Comparison of ENCODE assay signal across 8 worm cellular contexts in the genomic region with DNA sequence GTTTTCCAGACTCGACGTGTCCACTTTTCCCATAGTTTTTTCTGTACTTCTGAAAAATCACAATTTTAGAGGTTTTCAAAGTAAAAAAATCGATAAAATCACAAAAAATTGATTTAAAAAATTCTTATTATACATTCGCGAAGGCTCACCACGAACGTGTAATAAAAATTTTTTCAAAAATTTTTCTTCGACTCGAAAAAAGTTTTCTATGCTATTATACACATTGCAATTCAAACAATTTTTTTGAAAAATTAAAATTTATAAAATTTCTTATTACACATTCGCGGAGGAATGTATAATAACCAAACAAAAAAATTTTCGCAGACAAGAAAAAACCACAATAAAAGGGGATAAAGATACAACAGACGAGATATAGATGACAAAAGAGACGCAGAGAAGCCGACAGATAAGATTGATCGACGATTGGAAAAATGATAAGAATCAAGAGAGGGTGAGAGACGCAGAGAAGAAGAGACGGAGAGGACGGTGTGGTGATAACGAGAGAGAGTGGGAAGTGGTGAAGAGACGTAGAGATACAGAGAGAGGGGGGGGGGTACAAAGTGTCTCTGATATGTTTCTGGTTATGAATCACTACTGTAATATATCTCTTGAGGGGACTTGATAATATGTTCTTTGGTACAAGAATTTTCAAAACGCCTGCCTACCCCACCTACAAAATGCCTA.
TF ChIP-seq lines count a peak whose summit lies in the region.

TSS of gene nhr-119 (minus strand) at position 51 of the 684 bp plus-strand sequence.

TF ChIP-seq in whole organism, L1 larva, 84 proteins besides CTCF, POLR2A, EP300 and RAD21 (continues in another document):
- TF ChIP-seq C16A3.4 (tag; optimal IDR thresholded peaks at IDR 0.05; lab: Kevin White, UChicago) (peak; percentile 19), mab-9 (GFP tag; IDR thresholded peaks at IDR 0.05; lab: Robert Waterston, UW) (no peak), lin-13 (GFP tag; optimal IDR thresholded peaks at IDR 0.05; lab: Kevin White, UChicago) (peak; percentile 26), lin-35 (GFP tag; optimal IDR thresholded peaks at IDR 0.05; lab: Kevin White, UChicago) (peak; percentile 6 to 69), nhr-47 (tag; optimal IDR thresholded peaks at IDR 0.05; lab: Kevin White, UChicago) (peak; percentile 77), zag-1 (tag; optimal IDR thresholded peaks at IDR 0.05; lab: Kevin White, UChicago) (no peak), egl-27 (tag; optimal IDR thresholded peaks at IDR 0.05; lab: Kevin White, UChicago) (no peak), nhr-76 (tag; optimal IDR thresholded peaks at IDR 0.05; lab: Kevin White, UChicago) (no peak), pax-3 (tag; optimal IDR thresholded peaks at IDR 0.05; lab: Kevin White, UChicago) (no peak), nhr-71 (tag; optimal IDR thresholded peaks at IDR 0.05; lab: Kevin White, UChicago) (peak; percentile 94)

TF ChIP-seq in whole organism, L2 larva, 48 proteins besides CTCF, POLR2A, EP300 and RAD21 (continues in another document):
- TF ChIP-seq unc-55 (GFP tag; optimal IDR thresholded peaks at IDR 0.05; lab: Kevin White, UChicago) (no peak), skn-1 (tag; optimal IDR thresholded peaks at IDR 0.05; lab: Kevin White, UChicago) (peak; percentile 46), unc-39 (tag; optimal IDR thresholded peaks at IDR 0.05; lab: Kevin White, UChicago) (no peak), R02D3.7 (tag; optimal IDR thresholded peaks at IDR 0.05; lab: Kevin White, UChicago) (no peak), sma-3 (GFP tag; optimal IDR thresholded peaks at IDR 0.05; lab: Kevin White, UChicago) (peak; percentile 96), lin-13 (GFP tag; optimal IDR thresholded peaks at IDR 0.05; lab: Kevin White, UChicago) (peak; percentile 79), peb-1 (tag; optimal IDR thresholded peaks at IDR 0.05; lab: Kevin White, UChicago) (no peak), elt-1 (tag; optimal IDR thresholded peaks at IDR 0.05; lab: Kevin White, UChicago) (peak; percentile 63), nhr-11 (tag; optimal IDR thresholded peaks at IDR 0.05; lab: Kevin White, UChicago) (no peak), mab-5 (tag; optimal IDR thresholded peaks at IDR 0.05; lab: Kevin White, UChicago) (peak; percentile 15), ceh-82 (tag; optimal IDR thresholded peaks at IDR 0.05; lab: Kevin White, UChicago) (no peak)

TF ChIP-seq in whole organism, L3 larva, 47 proteins besides CTCF, POLR2A, EP300 and RAD21 (continues in another document):
- TF ChIP-seq sea-2 (GFP tag; optimal IDR thresholded peaks at IDR 0.05; lab: Kevin White, UChicago): no peak
- TF ChIP-seq tbx-2 (tag; optimal IDR thresholded peaks at IDR 0.05; lab: Kevin White, UChicago): no peak
- TF ChIP-seq ZK546.5 (tag; optimal IDR thresholded peaks at IDR 0.05; lab: Kevin White, UChicago): no peak
- no peak for TF ChIP-seq ztf-11 (tag; optimal IDR thresholded peaks at IDR 0.05; lab: Kevin White, UChicago)
- TF ChIP-seq nhr-12 (tag; optimal IDR thresholded peaks at IDR 0.05; lab: Kevin White, UChicago): no peak
- no peak for TF ChIP-seq lsy-12 (tag; optimal IDR thresholded peaks at IDR 0.05; lab: Kevin White, UChicago)
- no peak for TF ChIP-seq zag-1 (tag; optimal IDR thresholded peaks at IDR 0.05; lab: Kevin White, UChicago)
- TF ChIP-seq nhr-77 (tag; optimal IDR thresholded peaks at IDR 0.05; lab: Kevin White, UChicago): no peak
- TF ChIP-seq nhr-11 (tag; optimal IDR thresholded peaks at IDR 0.05; lab: Kevin White, UChicago): peak; percentile 19
- peak; percentile 96 for TF ChIP-seq elt-2 (tag; optimal IDR thresholded peaks at IDR 0.05; lab: Kevin White, UChicago)
- no peak for TF ChIP-seq ama-1 (optimal IDR thresholded peaks at IDR 0.05; lab: Kevin White, UChicago)

TF ChIP-seq in whole organism, L4 larva, 104 proteins besides CTCF, POLR2A, EP300 and RAD21 (continues in another document):
- TF ChIP-seq rbr-2 (tag; optimal IDR thresholded peaks at IDR 0.05; lab: Kevin White, UChicago) (peak; percentile 12), mep-1 (tag; optimal IDR thresholded peaks at IDR 0.05; lab: Kevin White, UChicago) (peak; percentile 59), fos-1 (tag; optimal IDR thresholded peaks at IDR 0.05; lab: Kevin White, UChicago) (peak; percentile 38), F37D6.2 (tag; optimal IDR thresholded peaks at IDR 0.05; lab: Kevin White, UChicago) (no peak), madf-5 (GFP tag; IDR thresholded peaks at IDR 0.05; lab: Robert Waterston, UW) (no peak), aha-1 (tag; lab: Kevin White, UChicago) (peak; percentile 64), nhr-28 (tag; optimal IDR thresholded peaks at IDR 0.05; lab: Kevin White, UChicago) (peak; percentile 91), mes-2 (tag; optimal IDR thresholded peaks at IDR 0.05; lab: Kevin White, UChicago; ENCODE audit: poor library complexity, severe bottlenecking) (peak; percentile 68), php-3 (GFP tag; IDR thresholded peaks at IDR 0.05; lab: Robert Waterston, UW) (peak; percentile 66), hmg-1.1 (GFP tag; IDR thresholded peaks at IDR 0.05; lab: Robert Waterston, UW) (peak; percentile 59), duxl-1 (tag; optimal IDR thresholded peaks at IDR 0.05; lab: Kevin White, UChicago; ENCODE audit: poor library complexity) (peak; percentile 47)

TF ChIP-seq in whole organism, late embryonic, 69 proteins besides CTCF, POLR2A, EP300 and RAD21 (continues in another document):
- TF ChIP-seq pqm-1 (tag; optimal IDR thresholded peaks at IDR 0.05; lab: Kevin White, UChicago) (peak; percentile 17), hlh-6 (tag; optimal IDR thresholded peaks at IDR 0.05; lab: Kevin White, UChicago) (no peak), ceh-48 (tag; optimal IDR thresholded peaks at IDR 0.05; lab: Kevin White, UChicago) (no peak), unc-55 (GFP tag; optimal IDR thresholded peaks at IDR 0.05; lab: Kevin White, UChicago) (peak; percentile 97), nhr-232 (tag; optimal IDR thresholded peaks at IDR 0.05; lab: Kevin White, UChicago) (no peak), pax-1 (tag; optimal IDR thresholded peaks at IDR 0.05; lab: Kevin White, UChicago) (no peak), ceh-18 (tag; optimal IDR thresholded peaks at IDR 0.05; lab: Kevin White, UChicago) (peak; percentile 47), hlh-8 (tag; optimal IDR thresholded peaks at IDR 0.05; lab: Kevin White, UChicago) (no peak), fkh-6 (tag; optimal IDR thresholded peaks at IDR 0.05; lab: Kevin White, UChicago) (no peak), ets-4 (tag; optimal IDR thresholded peaks at IDR 0.05; lab: Kevin White, UChicago) (no peak), dve-1 (tag; optimal IDR thresholded peaks at IDR 0.05; lab: Kevin White, UChicago) (peak; percentile 38), ref-2 (tag; optimal IDR thresholded peaks at IDR 0.05; lab: Kevin White, UChicago) (no peak)

TF ChIP-seq in whole organism, midembryonic, 9 proteins besides CTCF, POLR2A, EP300 and RAD21:
- TF ChIP-seq cog-1 (tag; optimal IDR thresholded peaks at IDR 0.05; lab: Kevin White, UChicago) (peak; percentile 10), flt-1 (GFP tag; IDR thresholded peaks at IDR 0.05; lab: Robert Waterston, UW) (no peak)

TF ChIP-seq in whole organism, mixed stage, embryonic, 35 proteins besides CTCF, POLR2A, EP300 and RAD21:
- TF ChIP-seq ceh-43 (GFP tag; optimal IDR thresholded peaks at IDR 0.05; lab: Kevin White, UChicago) (no peak), unc-120 (tag; optimal IDR thresholded peaks at IDR 0.05; lab: Kevin White, UChicago; ENCODE audit: poor library complexity, severe bottlenecking) (peak; percentile 6), elt-3 (tag; optimal IDR thresholded peaks at IDR 0.05; lab: Kevin White, UChicago) (peak; percentile 94), unc-62 (GFP tag; optimal IDR thresholded peaks at IDR 0.05; lab: Kevin White, UChicago) (peak; percentile 79), nhr-237 (tag; optimal IDR thresholded peaks at IDR 0.05; lab: Kevin White, UChicago) (peak; percentile 33), unc-39 (tag; optimal IDR thresholded peaks at IDR 0.05; lab: Kevin White, UChicago) (no peak), elt-1 (tag; optimal IDR thresholded peaks at IDR 0.05; lab: Kevin White, UChicago; ENCODE audit: borderline replicate concordance, insufficient read depth) (peak; percentile 95)
TF ChIP-seq in whole organism, mixed stage, embryonic: peak in this region for 5.

TF ChIP-seq in whole organism, young adult, 124 proteins besides CTCF, POLR2A, EP300 and RAD21 (continues in another document):
- TF ChIP-seq efl-1 (GFP tag; optimal IDR thresholded peaks at IDR 0.05; lab: Kevin White, UChicago): no peak
- peak; percentile 48; the same call in 1 of the 2 replicates for TF ChIP-seq dox-1 (GFP tag; IDR thresholded peaks at IDR 0.05; lab: Robert Waterston, UW)
- peak; percentile 15 for TF ChIP-seq tbp1 (GFP tag; optimal IDR thresholded peaks at IDR 0.05; lab: Kevin White, UChicago)
- TF ChIP-seq nfyb-1 (GFP tag; IDR thresholded peaks at IDR 0.05; lab: Robert Waterston, UW): 0 out of 2 replicates have a peak, but pooled peaks have one; percentile 24
- TF ChIP-seq F49E8.2 (tag; optimal IDR thresholded peaks at IDR 0.05; lab: Kevin White, UChicago; ENCODE audit: insufficient read depth): no peak
- peak in 1 of 3 experiments; percentile 41 for TF ChIP-seq lin-35 (GFP tag; optimal IDR thresholded peaks at IDR 0.05; lab: Kevin White, UChicago)
- no peak for TF ChIP-seq F23B12.7 (tag; optimal IDR thresholded peaks at IDR 0.05; lab: Kevin White, UChicago; ENCODE audit: insufficient read depth)
- TF ChIP-seq madf-3 (GFP tag; IDR thresholded peaks at IDR 0.05; lab: Robert Waterston, UW): no peak
- TF ChIP-seq ceh-100 (GFP tag; IDR thresholded peaks at IDR 0.05; lab: Robert Waterston, UW): no peak
- TF ChIP-seq snpc-1.3 (tag; optimal IDR thresholded peaks at IDR 0.05; lab: Kevin White, UChicago; ENCODE audit: insufficient read depth): no peak
- TF ChIP-seq chd-7 (tag; optimal IDR thresholded peaks at IDR 0.05; lab: Kevin White, UChicago): peak; percentile 5
- 0 out of 2 replicates have a peak, but pooled peaks have one; percentile 38 for TF ChIP-seq ekl-4 (GFP tag; IDR thresholded peaks at IDR 0.05; lab: Robert Waterston, UW)
- no peak for TF ChIP-seq K11D2.4 (GFP tag; IDR thresholded peaks at IDR 0.05; lab: Robert Waterston, UW)
- TF ChIP-seq cebp-1 (GFP tag; IDR thresholded peaks at IDR 0.05; lab: Robert Waterston, UW): no peak
- TF ChIP-seq cebp-1 (tag; optimal IDR thresholded peaks at IDR 0.05; lab: Kevin White, UChicago): peak; percentile 42
- peak; percentile 66 for TF ChIP-seq egrh-3 (GFP tag; IDR thresholded peaks at IDR 0.05; lab: Robert Waterston, UW)
- TF ChIP-seq F22D6.2 (tag; optimal IDR thresholded peaks at IDR 0.05; lab: Kevin White, UChicago): peak; percentile 33
- peak; percentile 82 for TF ChIP-seq hmg-1.2 (GFP tag; IDR thresholded peaks at IDR 0.05; lab: Robert Waterston, UW)
- no peak for TF ChIP-seq mxl-1 (tag; optimal IDR thresholded peaks at IDR 0.05; lab: Kevin White, UChicago)
- TF ChIP-seq ceh-79 (tag; optimal IDR thresholded peaks at IDR 0.05; lab: Kevin White, UChicago): no peak
- peak in 1 of 2 experiments; percentile 42 for TF ChIP-seq let-607 (tag; optimal IDR thresholded peaks at IDR 0.05; lab: Kevin White, UChicago)
- no peak for TF ChIP-seq F33H1.4 (GFP tag; IDR thresholded peaks at IDR 0.05; lab: Robert Waterston, UW)
- no peak for TF ChIP-seq C06A6.2 (GFP tag; conservative IDR thresholded peaks at IDR 0.05; lab: Robert Waterston, UW)
- no peak for TF ChIP-seq somi-1 (GFP tag; optimal IDR thresholded peaks at IDR 0.05; lab: Kevin White, UChicago)
